Worm (Caenorhabditis elegans) whole organism, L2 larva: ENCODE data around the gene mdt-15.

Experiments
- C34F6.9 ChIP-seq: fragments of 150-350 bp; optimal IDR thresholded peaks from 2 replicates; lab custom pipeline; 2014; ENCODE audit warnings: missing biosample characterization, missing genetic modification characterization
- F13H6.1 ChIP-seq: sonication (generic microtip); optimal IDR thresholded peaks from 2 replicates; lab custom pipeline; 2016; ENCODE audit warnings: missing genetic modification characterization, missing compliant biosample characterization
- R02D3.7 ChIP-seq: fragments of 150-350 bp; optimal IDR thresholded peaks from 2 replicates; lab custom pipeline; 2014; ENCODE audit warnings: missing biosample characterization, missing genetic modification characterization
- Y55F3AM.14 ChIP-seq: fragments of 200-800 bp; sonication (Bioruptor generic); optimal IDR thresholded peaks from 2 replicates; lab custom pipeline; 2018; ENCODE audit warnings: mild to moderate bottlenecking, missing genetic modification characterization, missing compliant biosample characterization
- alr-1 ChIP-seq: fragments of 150-350 bp; optimal IDR thresholded peaks from 2 replicates; lab custom pipeline; 2014; ENCODE audit warnings: missing biosample characterization, missing genetic modification characterization
- aly-2 ChIP-seq: fragments of 150-350 bp; optimal IDR thresholded peaks from 2 replicates; lab custom pipeline; 2014; ENCODE audit warnings: missing biosample characterization, missing genetic modification characterization
- ama-1 ChIP-seq: fragments of 150-350 bp; optimal IDR thresholded peaks from 2 replicates; lab custom pipeline; 2018; ENCODE audit warnings: inconsistent platforms
- ceh-16 ChIP-seq: fragments of 150-350 bp; optimal IDR thresholded peaks from 2 replicates; lab custom pipeline; 2014; ENCODE audit warnings: missing biosample characterization, missing genetic modification characterization
- ceh-82 ChIP-seq: fragments of 150-350 bp; optimal IDR thresholded peaks from 2 replicates; lab custom pipeline; 2014; ENCODE audit warnings: missing biosample characterization, missing genetic modification characterization
- crh-2 ChIP-seq: sonication (generic microtip); optimal IDR thresholded peaks from 2 replicates; lab custom pipeline; 2017; ENCODE audit warnings: missing biosample characterization, missing genetic modification characterization
- dmd-4 ChIP-seq: sonication (generic microtip); optimal IDR thresholded peaks from 2 replicates; lab custom pipeline; 2017; ENCODE audit warnings: missing biosample characterization, missing genetic modification characterization
- egl-27 ChIP-seq: sonication (generic microtip); optimal IDR thresholded peaks from 3 replicates; lab custom pipeline; 2017; ENCODE audit warnings: missing biosample characterization, missing genetic modification reagents, missing genetic modification characterization
- elt-1 ChIP-seq: fragments of 150-350 bp; optimal IDR thresholded peaks from 2 replicates; lab custom pipeline; 2014; ENCODE audit warnings: missing biosample characterization, missing genetic modification characterization
- lin-11 ChIP-seq: fragments of 150-350 bp; sonication (generic microtip); optimal IDR thresholded peaks from 2 replicates; lab custom pipeline; 2014; ENCODE audit warnings: missing biosample characterization, missing genetic modification characterization, inconsistent platforms, mixed read lengths
- lin-39 ChIP-seq: fragments of 150-350 bp; optimal IDR thresholded peaks from 2 replicates; lab custom pipeline; 2014; ENCODE audit warnings: missing biosample characterization, missing genetic modification reagents, missing genetic modification characterization
- lsy-2 ChIP-seq, 2 experiments: fragments of 150-350 bp in 1 of 2; sonication (generic microtip) in 1 of 2; optimal IDR thresholded peaks; 2 replicates each; lab custom pipeline; 2014 to 2017; ENCODE audit warnings: missing biosample characterization in 2 of 2, missing genetic modification characterization in 2 of 2
- mab-5 ChIP-seq: fragments of 150-350 bp; optimal IDR thresholded peaks from 2 replicates; lab custom pipeline; 2014; ENCODE audit warnings: missing biosample characterization, missing genetic modification characterization
- mbf-1 ChIP-seq: sonication (generic microtip); optimal IDR thresholded peaks from 2 replicates; lab custom pipeline; 2017; ENCODE audit warnings: missing biosample characterization, missing genetic modification characterization
- mdl-1 ChIP-seq, 2 experiments: fragments of 150-350 bp in 1 of 2; sonication (generic microtip) in 1 of 2; optimal IDR thresholded peaks; 2 replicates each; lab custom pipeline; 2017; ENCODE audit warnings: missing biosample characterization in 2 of 2, missing genetic modification characterization in 2 of 2
- nhr-10 ChIP-seq: sonication (generic microtip); optimal IDR thresholded peaks from 2 replicates; lab custom pipeline; 2017; ENCODE audit warnings: missing biosample characterization, missing genetic modification characterization
- nhr-12 ChIP-seq: fragments of 150-350 bp; optimal IDR thresholded peaks from 2 replicates; lab custom pipeline; 2014; ENCODE audit warnings: missing biosample characterization, missing genetic modification characterization
- nhr-23 ChIP-seq: fragments of 150-350 bp; optimal IDR thresholded peaks from 2 replicates; lab custom pipeline; 2014; ENCODE audit warnings: missing biosample characterization, missing genetic modification reagents, missing genetic modification characterization
- nhr-237 ChIP-seq: fragments of 150-350 bp; optimal IDR thresholded peaks from 2 replicates; lab custom pipeline; 2014; ENCODE audit warnings: missing biosample characterization, missing genetic modification characterization
- nhr-77 ChIP-seq: fragments of 150-350 bp; optimal IDR thresholded peaks from 2 replicates; lab custom pipeline; 2014; ENCODE audit warnings: missing biosample characterization, missing genetic modification characterization
- peb-1 ChIP-seq: fragments of 150-350 bp; optimal IDR thresholded peaks from 2 replicates; lab custom pipeline; 2014; ENCODE audit warnings: missing biosample characterization, missing genetic modification characterization
- sem-4 ChIP-seq: fragments of 150-350 bp; optimal IDR thresholded peaks from 2 replicates; lab custom pipeline; 2014; ENCODE audit warnings: missing biosample characterization, missing genetic modification reagents, missing genetic modification characterization
- skn-1 ChIP-seq: sonication (generic microtip); optimal IDR thresholded peaks from 2 replicates; lab custom pipeline; 2017; ENCODE audit warnings: missing biosample characterization, missing genetic modification characterization
- sma-9 ChIP-seq, 2 experiments: fragments of 150-350 bp in 1 of 2; sonication (generic microtip) in 1 of 2; optimal IDR thresholded peaks; 2 replicates each; lab custom pipeline; 2014 to 2016; ENCODE audit warnings: missing genetic modification characterization in 2 of 2, mild to moderate bottlenecking in 1 of 2, missing biosample characterization in 1 of 2, missing compliant biosample characterization in 1 of 2, missing genetic modification reagents in 1 of 2, moderate library complexity in 1 of 2
- snpc-4 ChIP-seq: fragments of 150-350 bp; optimal IDR thresholded peaks from 2 replicates; lab custom pipeline; 2014; ENCODE audit warnings: missing biosample characterization, missing genetic modification characterization
- unc-55 ChIP-seq: fragments of 150-350 bp; sonication (generic microtip); optimal IDR thresholded peaks from 3 replicates; lab custom pipeline; 2014; ENCODE audit warnings: missing biosample characterization, missing genetic modification reagents, missing genetic modification characterization
- zag-1 ChIP-seq: fragments of 150-350 bp; optimal IDR thresholded peaks from 2 replicates; lab custom pipeline; 2014; ENCODE audit warnings: missing biosample characterization, missing genetic modification characterization
- ztf-1 ChIP-seq: fragments of 200-800 bp; sonication (Bioruptor generic); conservative IDR thresholded peaks from 2 replicates; pipeline ENCODE4 v1.3.6; 2022; ENCODE audit warnings: missing genetic modification characterization, missing compliant biosample characterization
- ztf-11 ChIP-seq: sonication (generic microtip); optimal IDR thresholded peaks from 2 replicates; lab custom pipeline; 2017; ENCODE audit warnings: missing biosample characterization, missing genetic modification characterization
- ztf-4 ChIP-seq: fragments of 150-350 bp; optimal IDR thresholded peaks from 2 replicates; lab custom pipeline; 2014; ENCODE audit warnings: missing biosample characterization, missing genetic modification characterization

The mdt-15 gene

ce11 chrIII:5834663-5835062 is 1.1 kb upstream of the mdt-15 start:
- TF ChIP-seq nhr-23 (tag; lab: Kevin White, UChicago) (no peak), ama-1 (lab: Kevin White, UChicago) (no peak), ztf-4 (tag; lab: Kevin White, UChicago) (no peak), sem-4 (no peak), C34F6.9 (no peak), dmd-4 (tag; lab: Kevin White, UChicago) (no peak), nhr-10 (tag; lab: Kevin White, UChicago) (no peak), lin-39 (tag; lab: Kevin White, UChicago) (no peak), ztf-1 (GFP tag; lab: Robert Waterston, UW) (no peak), mab-5 (tag; lab: Kevin White, UChicago) (no peak), elt-1 (tag; lab: Kevin White, UChicago) (no peak), alr-1 (tag; lab: Kevin White, UChicago) (no peak)
- TF ChIP-seq, all 48 proteins: peak for 0

ce11 chrIII:5834053-5834452 is 502 bp upstream of the mdt-15 start, which contains the start of gene R12B2.6:
Gene R12B2.6, minus strand, starts transcription at chrIII:5834153.
- TF ChIP-seq skn-1 (tag; lab: Kevin White, UChicago): no peak
- TF ChIP-seq nhr-77 (tag; lab: Kevin White, UChicago): no peak
- no peak for TF ChIP-seq sma-9 (GFP tag; optimal IDR thresholded peaks at IDR 0.05; lab: Kevin White, UChicago)
- no peak for TF ChIP-seq sma-9 (tag; optimal IDR thresholded peaks at IDR 0.05; lab: Kevin White, UChicago)
- TF ChIP-seq C34F6.9: no peak
- TF ChIP-seq ceh-82 (tag; lab: Kevin White, UChicago): no peak
- no peak for TF ChIP-seq unc-55 (GFP tag; lab: Kevin White, UChicago)
- no peak for TF ChIP-seq zag-1 (tag; lab: Kevin White, UChicago)
- TF ChIP-seq snpc-4: no peak
- no peak for TF ChIP-seq lin-11 (tag; lab: Kevin White, UChicago)
- TF ChIP-seq peb-1 (tag; lab: Kevin White, UChicago): no peak
- TF ChIP-seq ceh-16: no peak
- TF ChIP-seq elt-1 (tag; lab: Kevin White, UChicago): no peak
- no peak for TF ChIP-seq lsy-2 (tag; optimal IDR thresholded peaks at IDR 0.05; lab: Kevin White, UChicago)
- no peak for TF ChIP-seq ama-1 (lab: Kevin White, UChicago)
- TF ChIP-seq mdl-1 (tag; optimal IDR thresholded peaks at IDR 0.05; lab: Kevin White, UChicago): no peak
- no peak for TF ChIP-seq nhr-10 (tag; lab: Kevin White, UChicago)
- TF ChIP-seq nhr-23 (tag; lab: Kevin White, UChicago): no peak
- TF ChIP-seq ztf-11 (tag; lab: Kevin White, UChicago): no peak

ce11 chrIII:5832442-5832841 is 1.1 kb downstream of the mdt-15 start:
- no peak for TF ChIP-seq egl-27
- no peak for TF ChIP-seq nhr-10 (tag; lab: Kevin White, UChicago)
- no peak for TF ChIP-seq ztf-11 (tag; lab: Kevin White, UChicago)
- no peak for TF ChIP-seq ceh-82 (tag; lab: Kevin White, UChicago)
- no peak for TF ChIP-seq lin-11 (tag; lab: Kevin White, UChicago)
- no peak for TF ChIP-seq nhr-23 (tag; lab: Kevin White, UChicago)
- TF ChIP-seq, all 48 proteins: peak for 0

ce11 chrIII:5828065-5828464 is 5.5 kb downstream of the mdt-15 start:
- TF ChIP-seq aly-2 (tag; lab: Kevin White, UChicago) (no peak), mbf-1 (tag; lab: Kevin White, UChicago) (no peak), egl-27 (no peak), sma-9 (GFP tag; optimal IDR thresholded peaks at IDR 0.05; lab: Kevin White, UChicago) (no peak), sma-9 (tag; optimal IDR thresholded peaks at IDR 0.05; lab: Kevin White, UChicago) (no peak), C34F6.9 (no peak), Y55F3AM.14 (GFP tag; lab: Kevin White, UChicago) (no peak), ceh-82 (tag; lab: Kevin White, UChicago) (no peak), elt-1 (tag; lab: Kevin White, UChicago) (no peak), snpc-4 (no peak), skn-1 (tag; lab: Kevin White, UChicago) (no peak), R02D3.7 (no peak)

ce11 chrIII:5826895-5827437 is 6.6 kb downstream of the mdt-15 start:
- no peak for TF ChIP-seq lin-39 (tag; lab: Kevin White, UChicago)
- TF ChIP-seq F13H6.1 (tag; lab: Kevin White, UChicago): peak; percentile 48
- no peak for TF ChIP-seq ceh-82 (tag; lab: Kevin White, UChicago)
- no peak for TF ChIP-seq crh-2
- no peak for TF ChIP-seq sma-9 (GFP tag; optimal IDR thresholded peaks at IDR 0.05; lab: Kevin White, UChicago)
- TF ChIP-seq sma-9 (tag; optimal IDR thresholded peaks at IDR 0.05; lab: Kevin White, UChicago): no peak
- TF ChIP-seq C34F6.9: peak; percentile 15
- no peak for TF ChIP-seq nhr-12
- no peak for TF ChIP-seq nhr-237 (tag; lab: Kevin White, UChicago)
- TF ChIP-seq sem-4: no peak
- no peak for TF ChIP-seq lsy-2 (tag; optimal IDR thresholded peaks at IDR 0.05; lab: Kevin White, UChicago)
- peak; percentile 3 for TF ChIP-seq zag-1 (tag; lab: Kevin White, UChicago)
- no peak for TF ChIP-seq R02D3.7
- no peak for TF ChIP-seq ceh-16
